Fruit fly (Drosophila melanogaster) whole organism, pupa: ENCODE results near the gene rut.

Experiments used
- CG10348 ChIP-seq: fragments of 200-800 bp; sonication (Bioruptor generic); IDR thresholded peaks from 2 replicates; pipeline ENCODE4 v1.3.6; 2022; ENCODE audit warnings: missing biosample characterization, missing genetic modification characterization
- CG12605 ChIP-seq: fragments of 200-800 bp; sonication (Bioruptor generic); IDR thresholded peaks from 2 replicates; pipeline ENCODE4 v1.3.6; 2022; ENCODE audit warnings: missing biosample characterization, missing genetic modification characterization
- CG13204 ChIP-seq: fragments of 200-800 bp; sonication (Bioruptor generic); optimal IDR thresholded peaks from 2 replicates; lab custom pipeline; 2018; ENCODE audit warnings: missing biosample characterization, mild to moderate bottlenecking, missing genetic modification characterization, moderate library complexity
- CG14655 ChIP-seq: fragments of 200-800 bp; sonication (Bioruptor generic); optimal IDR thresholded peaks from 3 replicates; lab custom pipeline; 2017; ENCODE audit warnings: mild to moderate bottlenecking, missing biosample characterization, missing genetic modification reagents, missing genetic modification characterization
- CG15710 ChIP-seq: fragments of 200-800 bp; sonication (Bioruptor generic); optimal IDR thresholded peaks from 2 replicates; lab custom pipeline; 2018; ENCODE audit warnings: missing biosample characterization, mild to moderate bottlenecking, missing genetic modification characterization, moderate library complexity
- CG17806 ChIP-seq: fragments of 200-800 bp; sonication (Bioruptor generic); optimal IDR thresholded peaks from 2 replicates; lab custom pipeline; 2018; ENCODE audit warnings: missing biosample characterization, mild to moderate bottlenecking, missing genetic modification characterization, moderate library complexity
- CG32121 ChIP-seq: fragments of 200-800 bp; sonication (Bioruptor generic); IDR thresholded peaks from 2 replicates; pipeline ENCODE4 v1.3.6; 2022; ENCODE audit warnings: missing biosample characterization, missing genetic modification characterization
- CG34367 ChIP-seq: fragments of 200-800 bp; sonication (Bioruptor generic); optimal IDR thresholded peaks from 2 replicates; lab custom pipeline; 2018; ENCODE audit warnings: missing biosample characterization, mild to moderate bottlenecking, missing genetic modification characterization
- CG4496 ChIP-seq: fragments of 200-800 bp; sonication (Bioruptor generic); IDR thresholded peaks from 3 replicates; pipeline ENCODE4 v1.3.6; 2022; ENCODE audit warnings: missing biosample characterization, missing genetic modification characterization
- CG8159 ChIP-seq: fragments of 200-800 bp; sonication (Bioruptor generic); optimal IDR thresholded peaks from 3 replicates; lab custom pipeline; 2018; ENCODE audit warnings: missing biosample characterization, mild to moderate bottlenecking, missing genetic modification characterization, moderate library complexity
- CG8301 ChIP-seq: fragments of 200-800 bp; sonication (Bioruptor generic); optimal IDR thresholded peaks from 2 replicates; lab custom pipeline; 2018; ENCODE audit warnings: missing biosample characterization, mild to moderate bottlenecking, missing genetic modification characterization
- CG9948 ChIP-seq: fragments of 200-800 bp; sonication (Bioruptor generic); optimal IDR thresholded peaks from 2 replicates; lab custom pipeline; 2018; ENCODE audit warnings: missing biosample characterization, mild to moderate bottlenecking, missing genetic modification characterization, moderate library complexity
- D1 ChIP-seq: fragments of 200-800 bp; sonication (Bioruptor generic); optimal IDR thresholded peaks from 2 replicates; lab custom pipeline; 2018; ENCODE audit warnings: missing biosample characterization, mild to moderate bottlenecking, missing genetic modification characterization, moderate library complexity
- EcR ChIP-seq: fragments of 200-800 bp; sonication (Bioruptor generic); optimal IDR thresholded peaks from 3 replicates; lab custom pipeline; 2019; ENCODE audit warnings: missing biosample characterization, missing genetic modification characterization, mild to moderate bottlenecking, moderate library complexity, missing genetic modification reagents
- Ets98B ChIP-seq: fragments of 200-800 bp; sonication (Bioruptor generic); IDR thresholded peaks from 2 replicates; pipeline ENCODE4 v1.3.6; 2022; ENCODE audit warnings: missing biosample characterization, missing genetic modification characterization
- Pif1A ChIP-seq: fragments of 200-800 bp; sonication (Bioruptor generic); optimal IDR thresholded peaks from 3 replicates; lab custom pipeline; 2016; ENCODE audit warnings: missing biosample characterization, missing genetic modification characterization
- Pif1B ChIP-seq: fragments of 200-800 bp; sonication (Bioruptor generic); optimal IDR thresholded peaks from 3 replicates; lab custom pipeline; 2016; ENCODE audit warnings: missing biosample characterization, missing genetic modification characterization
- Snoo ChIP-seq: fragments of 200-800 bp; sonication (Bioruptor generic); optimal IDR thresholded peaks from 3 replicates; lab custom pipeline; 2017; ENCODE audit warnings: missing biosample characterization, mild to moderate bottlenecking, missing genetic modification characterization, inconsistent platforms
- fd96Ca ChIP-seq: fragments of 200-800 bp; sonication (Bioruptor generic); IDR thresholded peaks from 3 replicates; pipeline ENCODE4 v1.3.6; 2022; ENCODE audit warnings: missing biosample characterization, missing genetic modification characterization
- gl ChIP-seq: fragments of 200-800 bp; sonication (Bioruptor generic); optimal IDR thresholded peaks from 2 replicates; lab custom pipeline; 2018; ENCODE audit warnings: missing biosample characterization, mild to moderate bottlenecking, missing genetic modification characterization
- rn ChIP-seq: fragments of 200-800 bp; sonication (Bioruptor generic); IDR thresholded peaks from 2 replicates; pipeline ENCODE4 v1.3.6; 2022; ENCODE audit warnings: missing biosample characterization, missing genetic modification characterization

Gene rut

dm6 chrX:14824690-14825469 lies 993 bp downstream of the rut start:
- TF ChIP-seq CG10348 (no peak), CG4496 (GFP tag; lab: Robert Waterston, UW) (0 out of 3 replicates have a peak, but pooled peaks have one; percentile 7)

- TF ChIP-seq CG14655 (GFP tag; lab: Kevin White, UChicago) (peak; percentile 61), D1 (no peak), CG13204 (GFP tag; lab: Kevin White, UChicago) (no peak), Pif1A (GFP tag; lab: Kevin White, UChicago) (no peak), CG9948 (tag; lab: Kevin White, UChicago) (no peak), CG12605 (GFP tag; lab: Robert Waterston, UW) (peak; percentile 33; the same call in 1 of the 2 replicates), Ets98B (GFP tag; lab: Robert Waterston, UW) (peak; percentile 83), CG4496 (GFP tag; lab: Robert Waterston, UW) (peak; percentile 78; the same call in 2 of the 3 replicates), CG10348 (no peak), CG32121 (GFP tag; lab: Robert Waterston, UW) (peak; percentile 70), CG15710 (no peak), CG8301 (tag; lab: Kevin White, UChicago) (peak; percentile 53), CG17806 (tag; lab: Kevin White, UChicago) (peak; percentile 9), CG34367 (tag; lab: Kevin White, UChicago) (no peak), fd96Ca (peak; percentile 74)
Measured at dm6 chrX:14812239-14812638, 13.6 kb downstream of the rut start.

dm6 chrX:14810433-14810832 lies 15.4 kb downstream of the rut start:
- TF ChIP-seq rn (GFP tag; lab: Robert Waterston, UW) (no peak), CG15710 (peak; percentile 3), EcR (GFP tag; lab: Kevin White, UChicago) (peak; percentile 34), CG14655 (GFP tag; lab: Kevin White, UChicago) (peak; percentile 25), CG17806 (tag; lab: Kevin White, UChicago) (peak; percentile 13), CG8159 (tag; lab: Kevin White, UChicago) (peak; percentile 33), CG8301 (tag; lab: Kevin White, UChicago) (no peak), CG4496 (GFP tag; lab: Robert Waterston, UW) (0 out of 3 replicates have a peak, but pooled peaks have one; percentile 18), D1 (no peak), CG9948 (tag; lab: Kevin White, UChicago) (peak; percentile 17), CG10348 (no peak), gl (no peak), Snoo (tag; lab: Kevin White, UChicago) (no peak), Ets98B (GFP tag; lab: Robert Waterston, UW) (no peak), CG32121 (GFP tag; lab: Robert Waterston, UW) (no peak), CG13204 (GFP tag; lab: Kevin White, UChicago) (no peak), CG34367 (tag; lab: Kevin White, UChicago) (no peak), Pif1B (no peak), fd96Ca (no peak), Pif1A (GFP tag; lab: Kevin White, UChicago) (no peak), CG12605 (GFP tag; lab: Robert Waterston, UW) (no peak)

dm6 chrX:14805646-14806045 lies 20.2 kb downstream of the rut start:
- no peak for TF ChIP-seq rn (GFP tag; lab: Robert Waterston, UW)
- peak; percentile 19; the same call in 1 of the 2 replicates for TF ChIP-seq Ets98B (GFP tag; lab: Robert Waterston, UW)
- TF ChIP-seq Pif1B = peak; percentile 9
- TF ChIP-seq CG8301 (tag; lab: Kevin White, UChicago) = peak; percentile 15
- TF ChIP-seq CG4496 (GFP tag; lab: Robert Waterston, UW) = peak; percentile 62
- TF ChIP-seq Pif1A (GFP tag; lab: Kevin White, UChicago) = peak; percentile 18
- TF ChIP-seq CG32121 (GFP tag; lab: Robert Waterston, UW) = no peak

dm6 chrX:14802611-14803110 lies 23.2 kb downstream of the rut start:
- no peak for TF ChIP-seq Pif1A (GFP tag; lab: Kevin White, UChicago)
- no peak for TF ChIP-seq CG13204 (GFP tag; lab: Kevin White, UChicago)
- no peak for TF ChIP-seq D1
- no peak for TF ChIP-seq Ets98B (GFP tag; lab: Robert Waterston, UW)
- no peak for TF ChIP-seq CG12605 (GFP tag; lab: Robert Waterston, UW)
- TF ChIP-seq EcR (GFP tag; lab: Kevin White, UChicago) = no peak
- TF ChIP-seq gl = no peak

- TF ChIP-seq Ets98B (GFP tag; lab: Robert Waterston, UW) (no peak), fd96Ca (no peak), CG14655 (GFP tag; lab: Kevin White, UChicago) (no peak)
Measured at dm6 chrX:14786451-14786850, 39.4 kb downstream of the rut start, which contains the start of gene Ag5r. Ag5r (minus strand) TSS chrX:14786551.
